Worm (Caenorhabditis elegans) whole organism, early embryonic: Measurements from ENCODE around the gene ZK666.11.
"Not testable (repeated sequence)": the region's sequence is repeated elsewhere in the genome, so short reads cannot be mapped to it uniquely, and the experiment has no call there.

ENCODE experiments used
- B0310.2 ChIP-seq: sonication (generic microtip); optimal IDR thresholded peaks from 2 replicates; lab custom pipeline; 2016; ENCODE audit warnings: mild to moderate bottlenecking, missing genetic modification characterization, missing compliant biosample characterization
- F13C5.2 ChIP-seq: sonication (generic microtip); optimal IDR thresholded peaks from 2 replicates; lab custom pipeline; 2017; ENCODE audit warnings: mild to moderate bottlenecking, missing genetic modification characterization, inconsistent platforms, missing compliant biosample characterization
- aly-1 ChIP-seq: sonication (generic microtip); optimal IDR thresholded peaks from 2 replicates; lab custom pipeline; 2016; ENCODE audit warnings: missing genetic modification characterization, missing compliant biosample characterization
- ama-1 ChIP-seq: fragments of 150-350 bp; optimal IDR thresholded peaks from 2 replicates; lab custom pipeline; 2014
- ceh-13 ChIP-seq: fragments of 200-800 bp; sonication (Bioruptor generic); optimal IDR thresholded peaks from 2 replicates; lab custom pipeline; 2018; ENCODE audit warnings: mild to moderate bottlenecking, missing genetic modification characterization, missing compliant biosample characterization
- ceh-36 ChIP-seq: sonication (generic microtip); optimal IDR thresholded peaks from 2 replicates; lab custom pipeline; 2016; ENCODE audit warnings: missing genetic modification characterization, inconsistent platforms, missing compliant biosample characterization
- ets-7 ChIP-seq: sonication (generic microtip); optimal IDR thresholded peaks from 2 replicates; lab custom pipeline; 2016; ENCODE audit warnings: missing genotype, missing genetic modification characterization, missing compliant biosample characterization
- flt-1 ChIP-seq: fragments of 200-800 bp; sonication (Bioruptor generic); IDR thresholded peaks from 2 replicates; pipeline ENCODE4 v1.3.6; 2022; ENCODE audit warnings: missing genetic modification characterization, missing compliant biosample characterization
- hmbx-1 ChIP-seq: sonication (generic microtip); optimal IDR thresholded peaks from 2 replicates; lab custom pipeline; 2016; ENCODE audit warnings: mild to moderate bottlenecking, missing genetic modification characterization, missing compliant biosample characterization
- hmg-4 ChIP-seq: fragments of 200-800 bp; sonication (Bioruptor generic); optimal IDR thresholded peaks from 2 replicates; lab custom pipeline; 2018; ENCODE audit warnings: mild to moderate bottlenecking, missing genetic modification characterization, missing compliant biosample characterization
- hnd-1 ChIP-seq: sonication (generic microtip); optimal IDR thresholded peaks from 2 replicates; lab custom pipeline; 2016; ENCODE audit warnings: missing genetic modification characterization, missing compliant biosample characterization
- pes-1 ChIP-seq: fragments of 200-800 bp; sonication (Bioruptor generic); IDR thresholded peaks from 2 replicates; pipeline ENCODE4 v1.3.6; 2022; ENCODE audit warnings: missing genetic modification reagents, missing genetic modification characterization, missing compliant biosample characterization
- scrt-1 ChIP-seq: fragments of 200-800 bp; sonication (Bioruptor generic); IDR thresholded peaks from 2 replicates; pipeline ENCODE4 v1.3.6; 2022; ENCODE audit warnings: missing genetic modification characterization, missing compliant biosample characterization
- sea-1 ChIP-seq: fragments of 200-800 bp; sonication (Bioruptor generic); conservative IDR thresholded peaks from 2 replicates; pipeline ENCODE4 v1.3.6; 2022; ENCODE audit warnings: missing genetic modification characterization, missing compliant biosample characterization
- tbx-11 ChIP-seq: fragments of 200-800 bp; sonication (Bioruptor generic); IDR thresholded peaks from 2 replicates; pipeline ENCODE4 v1.3.6; 2022; ENCODE audit warnings: missing genetic modification characterization, missing compliant biosample characterization
- tbx-37 ChIP-seq: fragments of 200-800 bp; sonication (Bioruptor generic); conservative IDR thresholded peaks from 2 replicates; pipeline ENCODE4 v1.3.6; 2022; ENCODE audit warnings: missing genetic modification reagents, missing genetic modification characterization, missing compliant biosample characterization
- tra-4 ChIP-seq: sonication (generic microtip); optimal IDR thresholded peaks from 2 replicates; lab custom pipeline; 2017; ENCODE audit warnings: missing genetic modification characterization, missing compliant biosample characterization

Gene ZK666.11

ce11 chrII:10485640-10486039 lies 3.3 kb downstream of the ZK666.11 start:
- TF ChIP-seq aly-1 (tag; lab: Kevin White, UChicago) (no peak), hmg-4 (GFP tag; lab: Kevin White, UChicago) (no peak), sea-1 (GFP tag; lab: Robert Waterston, UW) (no peak), tbx-11 (GFP tag; lab: Robert Waterston, UW) (no peak), ets-7 (no peak), ama-1 (no peak), tra-4 (tag; lab: Kevin White, UChicago) (no peak), B0310.2 (tag; lab: Kevin White, UChicago) (no peak), flt-1 (GFP tag; lab: Robert Waterston, UW) (no peak)

- TF ChIP-seq tbx-11 (GFP tag; lab: Robert Waterston, UW) (no peak), aly-1 (tag; lab: Kevin White, UChicago) (no peak), tra-4 (tag; lab: Kevin White, UChicago) (no peak), ceh-13 (GFP tag; lab: Kevin White, UChicago) (no peak), F13C5.2 (tag; lab: Kevin White, UChicago) (no peak), ama-1 (no peak), B0310.2 (tag; lab: Kevin White, UChicago) (no peak), ets-7 (no peak)
Observed at ce11 chrII:10486738-10487137, 4.4 kb downstream of the ZK666.11 start, which contains the start of gene ZK666.15. Gene ZK666.15, plus strand, starts transcription at chrII:10487038.

ce11 chrII:10490329-10490728 lies 8.0 kb downstream of the ZK666.11 start, which contains the start of gene clec-61:
Gene clec-61, minus strand, starts transcription at chrII:10490537.
- TF ChIP-seq hmg-4 (GFP tag; lab: Kevin White, UChicago) (no peak), ceh-13 (GFP tag; lab: Kevin White, UChicago) (no peak), B0310.2 (tag; lab: Kevin White, UChicago) (no peak), sea-1 (GFP tag; lab: Robert Waterston, UW) (no peak), tbx-11 (GFP tag; lab: Robert Waterston, UW) (no peak), hmbx-1 (no peak), scrt-1 (GFP tag; lab: Robert Waterston, UW) (no peak), ets-7 (no peak), pes-1 (GFP tag; lab: Robert Waterston, UW) (no peak), tra-4 (tag; lab: Kevin White, UChicago) (no peak), ceh-36 (tag; lab: Kevin White, UChicago) (no peak), ama-1 (no peak)

- not testable (repeated sequence) for TF ChIP-seq ceh-13 (GFP tag; lab: Kevin White, UChicago); hmbx-1; aly-1 (tag; lab: Kevin White, UChicago)
Observed at ce11 chrII:10493034-10493433, 10.7 kb downstream of the ZK666.11 start, which contains the start of gene ZK666.8. Gene ZK666.8, minus strand, starts transcription at chrII:10493134.

ce11 chrII:10494467-10494866 lies 12.1 kb downstream of the ZK666.11 start, which contains the start of gene ZK666.14:
Gene ZK666.14, plus strand, starts transcription at chrII:10494767.
- TF ChIP-seq flt-1 (GFP tag; lab: Robert Waterston, UW), result no peak
- no peak for TF ChIP-seq ceh-13 (GFP tag; lab: Kevin White, UChicago)
- no peak for TF ChIP-seq B0310.2 (tag; lab: Kevin White, UChicago)
- no peak for TF ChIP-seq hmg-4 (GFP tag; lab: Kevin White, UChicago)
- no peak for TF ChIP-seq F13C5.2 (tag; lab: Kevin White, UChicago)
- no peak for TF ChIP-seq hmbx-1
- no peak for TF ChIP-seq sea-1 (GFP tag; lab: Robert Waterston, UW)
- no peak for TF ChIP-seq ets-7
- TF ChIP-seq pes-1 (GFP tag; lab: Robert Waterston, UW), result no peak

- TF ChIP-seq ets-7, result no peak
- TF ChIP-seq ceh-36 (tag; lab: Kevin White, UChicago), result no peak
- no peak for TF ChIP-seq pes-1 (GFP tag; lab: Robert Waterston, UW)
- TF ChIP-seq hmg-4 (GFP tag; lab: Kevin White, UChicago), result no peak
- no peak for TF ChIP-seq tra-4 (tag; lab: Kevin White, UChicago)
- TF ChIP-seq hmbx-1, result no peak
- no peak for TF ChIP-seq ama-1
- no peak for TF ChIP-seq F13C5.2 (tag; lab: Kevin White, UChicago)
- TF ChIP-seq ceh-13 (GFP tag; lab: Kevin White, UChicago), result no peak
- no peak for TF ChIP-seq aly-1 (tag; lab: Kevin White, UChicago)
- TF ChIP-seq flt-1 (GFP tag; lab: Robert Waterston, UW), result no peak
- no peak for TF ChIP-seq tbx-37 (GFP tag; lab: Robert Waterston, UW)
- no peak for TF ChIP-seq B0310.2 (tag; lab: Kevin White, UChicago)
- no peak for TF ChIP-seq scrt-1 (GFP tag; lab: Robert Waterston, UW)
- no peak for TF ChIP-seq sea-1 (GFP tag; lab: Robert Waterston, UW)
- no peak for TF ChIP-seq tbx-11 (GFP tag; lab: Robert Waterston, UW)
- no peak for TF ChIP-seq hnd-1
Observed at ce11 chrII:10495912-10496311, 13.6 kb downstream of the ZK666.11 start, which contains the start of gene ZK666.12. Gene ZK666.12, plus strand, starts transcription at chrII:10496212.

ce11 chrII:10500674-10501073 lies 18.4 kb downstream of the ZK666.11 start:
- TF ChIP-seq tbx-37 (GFP tag; lab: Robert Waterston, UW) (no peak), hmbx-1 (no peak), ceh-36 (tag; lab: Kevin White, UChicago) (no peak), tra-4 (tag; lab: Kevin White, UChicago) (no peak), aly-1 (tag; lab: Kevin White, UChicago) (no peak), pes-1 (GFP tag; lab: Robert Waterston, UW) (no peak), F13C5.2 (tag; lab: Kevin White, UChicago) (no peak), ets-7 (no peak), scrt-1 (GFP tag; lab: Robert Waterston, UW) (no peak)

ce11 chrII:10501578-10501977 lies 19.3 kb downstream of the ZK666.11 start:
- TF ChIP-seq tbx-37 (GFP tag; lab: Robert Waterston, UW) (no peak), hmg-4 (GFP tag; lab: Kevin White, UChicago) (peak; percentile 34), F13C5.2 (tag; lab: Kevin White, UChicago) (peak; percentile 28)
